Worm (Caenorhabditis elegans) whole organism, L4 larva: ENCODE data around the gene F26F4.9.

Experiments
- F10B5.3 ChIP-seq: sonication (generic microtip); optimal IDR thresholded peaks from 2 replicates; lab custom pipeline; 2016; ENCODE audit warnings: mild to moderate bottlenecking, missing genetic modification characterization, missing compliant biosample characterization
- F26F4.8 ChIP-seq: fragments of 200-800 bp; sonication (Bioruptor generic); conservative IDR thresholded peaks from 2 replicates; pipeline ENCODE4 v1.3.6; 2022; ENCODE audit warnings: missing genetic modification characterization, missing compliant biosample characterization
- F49E8.2 ChIP-seq: sonication (generic microtip); optimal IDR thresholded peaks from 2 replicates; lab custom pipeline; 2016; ENCODE audit warnings: missing compliant biosample characterization, mild to moderate bottlenecking, missing genetic modification characterization, borderline replicate concordance
- R02D3.7 ChIP-seq: fragments of 150-350 bp; sonication (generic microtip); optimal IDR thresholded peaks from 3 replicates; lab custom pipeline; 2014; ENCODE audit warnings: missing biosample characterization, missing genetic modification characterization
- T26A8.4 ChIP-seq: fragments of 200-800 bp; sonication (Bioruptor generic); IDR thresholded peaks from 2 replicates; pipeline ENCODE4 v1.3.6; 2022; ENCODE audit warnings: missing genetic modification characterization, missing compliant biosample characterization
- Y5F2A.4 ChIP-seq: fragments of 200-800 bp; sonication (Bioruptor generic); optimal IDR thresholded peaks from 2 replicates; lab custom pipeline; 2018; ENCODE audit warnings: mild to moderate bottlenecking, missing genetic modification characterization, missing compliant biosample characterization
- aha-1 ChIP-seq: fragments of 150-350 bp; peaks from one replicate; lab custom pipeline; 2014; ENCODE audit warnings: missing biosample characterization, missing genetic modification characterization
- ceh-20 ChIP-seq: fragments of 200-800 bp; sonication (Bioruptor generic); IDR thresholded peaks from 2 replicates; pipeline ENCODE4 v1.3.6; 2022; ENCODE audit warnings: missing genetic modification reagents, missing genetic modification characterization, missing compliant biosample characterization
- ceh-62 ChIP-seq: sonication (generic microtip); optimal IDR thresholded peaks from 2 replicates; lab custom pipeline; 2017; ENCODE audit warnings: missing biosample characterization, missing genetic modification characterization
- cey-2 ChIP-seq: sonication (generic microtip); optimal IDR thresholded peaks from 3 replicates; lab custom pipeline; 2017; ENCODE audit warnings: missing genetic modification characterization, mild to moderate bottlenecking, missing compliant biosample characterization, antibody characterized with exemption, borderline replicate concordance; ENCODE audit not compliant: insufficient read depth
- dpl-1 ChIP-seq: fragments of 150-350 bp; optimal IDR thresholded peaks from 2 replicates; lab custom pipeline; 2014; ENCODE audit warnings: missing biosample characterization, missing genetic modification reagents, missing genetic modification characterization
- fkh-10 ChIP-seq: fragments of 150-350 bp; optimal IDR thresholded peaks from 2 replicates; lab custom pipeline; 2014; ENCODE audit warnings: missing biosample characterization, missing genetic modification reagents, missing genetic modification characterization
- fos-1 ChIP-seq: fragments of 150-350 bp; optimal IDR thresholded peaks from 2 replicates; lab custom pipeline; 2014; ENCODE audit warnings: missing biosample characterization, missing genetic modification characterization
- hif-1 ChIP-seq, 2 experiments: sonication (generic microtip); optimal IDR thresholded peaks; 2 replicates each; lab custom pipeline; 2016 to 2017; ENCODE audit warnings: missing compliant biosample characterization in 2 of 2, missing genetic modification characterization in 2 of 2, missing genetic modification reagents in 2 of 2, missing genotype in 2 of 2, mild to moderate bottlenecking in 1 of 2
- hlh-11 ChIP-seq: fragments of 200-800 bp; sonication (Bioruptor generic); optimal IDR thresholded peaks from 2 replicates; lab custom pipeline; 2018; ENCODE audit warnings: mild to moderate bottlenecking, missing genetic modification characterization, missing compliant biosample characterization
- hmg-1.1 ChIP-seq: fragments of 200-800 bp; sonication (Bioruptor generic); IDR thresholded peaks from 2 replicates; pipeline ENCODE4 v1.3.6; 2022; ENCODE audit warnings: missing genetic modification reagents, missing genetic modification characterization, missing compliant biosample characterization
- jun-1 ChIP-seq: fragments of 150-350 bp; optimal IDR thresholded peaks from 2 replicates; lab custom pipeline; 2014; ENCODE audit warnings: missing biosample characterization, missing genetic modification reagents, missing genetic modification characterization
- lin-15B ChIP-seq: fragments of 150-350 bp; sonication (generic microtip); optimal IDR thresholded peaks from 3 replicates; lab custom pipeline; 2014; ENCODE audit warnings: missing biosample characterization, missing genetic modification characterization
- lin-38 ChIP-seq: fragments of 200-800 bp; sonication (Bioruptor generic); IDR thresholded peaks from 2 replicates; pipeline ENCODE4 v1.3.6; 2022; ENCODE audit warnings: missing genetic modification reagents, missing genetic modification characterization, missing compliant biosample characterization
- lir-3 ChIP-seq: sonication (generic microtip); optimal IDR thresholded peaks from 2 replicates; lab custom pipeline; 2016; ENCODE audit warnings: mild to moderate bottlenecking, missing genetic modification characterization, missing compliant biosample characterization
- lsy-2 ChIP-seq, 2 experiments: fragments of 150-350 bp in 1 of 2; sonication (generic microtip) in 1 of 2; optimal IDR thresholded peaks; 2 replicates each; lab custom pipeline; 2014 to 2017; ENCODE audit warnings: missing biosample characterization in 2 of 2, missing genetic modification characterization in 2 of 2
- mdl-1 ChIP-seq, 2 experiments: fragments of 150-350 bp in 1 of 2; sonication (generic microtip) in 1 of 2; optimal IDR thresholded peaks; 2 replicates each; lab custom pipeline; 2014 to 2017; ENCODE audit warnings: missing biosample characterization in 2 of 2, missing genetic modification characterization in 2 of 2
- mxl-2 ChIP-seq: fragments of 200-800 bp; sonication (Bioruptor generic); conservative IDR thresholded peaks from 2 replicates; pipeline ENCODE4 v1.3.6; 2022; ENCODE audit warnings: missing genetic modification reagents, missing genetic modification characterization, missing compliant biosample characterization
- nhr-102 ChIP-seq: sonication (generic microtip); optimal IDR thresholded peaks from 2 replicates; lab custom pipeline; 2016; ENCODE audit warnings: mild to moderate bottlenecking, missing genetic modification characterization, moderate library complexity, missing compliant biosample characterization
- nhr-11 ChIP-seq: fragments of 150-350 bp; optimal IDR thresholded peaks from 2 replicates; lab custom pipeline; 2014; ENCODE audit warnings: missing biosample characterization, missing genetic modification characterization
- nhr-25 ChIP-seq: sonication (generic microtip); optimal IDR thresholded peaks from 2 replicates; lab custom pipeline; 2017; ENCODE audit warnings: missing genetic modification characterization, mild to moderate bottlenecking, missing compliant biosample characterization, antibody characterized with exemption, moderate library complexity, borderline replicate concordance; ENCODE audit not compliant: insufficient read depth
- nhr-48 ChIP-seq: sonication (generic microtip); optimal IDR thresholded peaks from 2 replicates; lab custom pipeline; 2016; ENCODE audit warnings: mild to moderate bottlenecking, missing genetic modification characterization, missing compliant biosample characterization
- nhr-6 ChIP-seq: fragments of 150-350 bp; optimal IDR thresholded peaks from 2 replicates; lab custom pipeline; 2014; ENCODE audit warnings: missing biosample characterization, missing genetic modification characterization
- nhr-76 ChIP-seq: fragments of 150-350 bp; optimal IDR thresholded peaks from 2 replicates; lab custom pipeline; 2014; ENCODE audit warnings: missing biosample characterization, missing genetic modification characterization
- set-16 ChIP-seq: fragments of 200-800 bp; sonication (Bioruptor generic); IDR thresholded peaks from 2 replicates; pipeline ENCODE4 v1.3.6; 2022; ENCODE audit warnings: missing genetic modification reagents, missing genetic modification characterization, missing compliant biosample characterization
- tra-1 ChIP-seq: fragments of 200-800 bp; sonication (Bioruptor generic); IDR thresholded peaks from 2 replicates; pipeline ENCODE4 v1.3.6; 2022; ENCODE audit warnings: missing genetic modification reagents, missing genetic modification characterization, missing compliant biosample characterization
- unc-39 ChIP-seq: sonication (generic microtip); optimal IDR thresholded peaks from 2 replicates; lab custom pipeline; 2017; ENCODE audit warnings: missing biosample characterization, missing genetic modification characterization
- zfp-3 ChIP-seq: fragments of 200-800 bp; sonication (Bioruptor generic); conservative IDR thresholded peaks from 2 replicates; pipeline ENCODE4 v1.3.6; 2022; ENCODE audit warnings: missing genetic modification reagents, missing genetic modification characterization, missing compliant biosample characterization
- zip-11 ChIP-seq: fragments of 200-800 bp; sonication (Bioruptor generic); IDR thresholded peaks from 2 replicates; pipeline ENCODE4 v1.3.6; 2022; ENCODE audit warnings: missing genetic modification characterization, missing compliant biosample characterization
- zip-2 ChIP-seq: fragments of 150-350 bp; optimal IDR thresholded peaks from 2 replicates; lab custom pipeline; 2014; ENCODE audit warnings: missing biosample characterization, missing genetic modification characterization
- ztf-11 ChIP-seq: fragments of 150-350 bp; optimal IDR thresholded peaks from 2 replicates; lab custom pipeline; 2014; ENCODE audit warnings: missing biosample characterization, missing genetic modification characterization
- ztf-7 ChIP-seq: fragments of 150-350 bp; optimal IDR thresholded peaks from 2 replicates; lab custom pipeline; 2014; ENCODE audit warnings: missing biosample characterization, missing genetic modification characterization

The F26F4.9 gene

ce11 chrIII:4874671-4875070 is 37.6 kb downstream of the F26F4.9 start, which contains the start of gene C35D10.12:
Gene C35D10.12, minus strand, starts transcription at chrIII:4874771.
- TF ChIP-seq tra-1 (no peak), nhr-48 (tag; lab: Kevin White, UChicago) (no peak), F49E8.2 (no peak), Y5F2A.4 (no peak)

ce11 chrIII:4873395-4873794 is 38.9 kb downstream of the F26F4.9 start:
- TF ChIP-seq ceh-20 (GFP tag; lab: Robert Waterston, UW) (no peak), dpl-1 (GFP tag; lab: Kevin White, UChicago) (no peak), aha-1 (tag; lab: Kevin White, UChicago) (peak; percentile 96), set-16 (GFP tag; lab: Robert Waterston, UW) (no peak)
- TF ChIP-seq, all 104 proteins: peak for 1

ce11 chrIII:4870478-4870877 is 41.8 kb downstream of the F26F4.9 start, which contains the start of gene gipc-1:
Gene gipc-1, plus strand, starts transcription at chrIII:4870778.
- TF ChIP-seq T26A8.4: no peak
- TF ChIP-seq nhr-6 (tag; lab: Kevin White, UChicago): no peak
- no peak for TF ChIP-seq hmg-1.1 (GFP tag; lab: Robert Waterston, UW)
- TF ChIP-seq F10B5.3 (tag; lab: Kevin White, UChicago): no peak
- no peak for TF ChIP-seq ztf-7
- no peak for TF ChIP-seq fkh-10 (GFP tag; lab: Kevin White, UChicago)
- TF ChIP-seq F49E8.2: no peak
- no peak for TF ChIP-seq R02D3.7 (tag; lab: Kevin White, UChicago)
- TF ChIP-seq lir-3 (tag; lab: Kevin White, UChicago): no peak
- no peak for TF ChIP-seq nhr-11
- no peak for TF ChIP-seq zip-11 (GFP tag; lab: Robert Waterston, UW)
- TF ChIP-seq cey-2 (tag; lab: Kevin White, UChicago): no peak

ce11 chrIII:4868643-4869042 is 43.7 kb downstream of the F26F4.9 start, which contains the start of the genes msd-4 and C35D10.3:
Gene msd-4, minus strand, starts transcription at chrIII:4868743.
Gene C35D10.3, plus strand, starts transcription at chrIII:4868921.
- TF ChIP-seq hlh-11 (tag; lab: Kevin White, UChicago): no peak
- no peak for TF ChIP-seq F49E8.2
- no peak for TF ChIP-seq jun-1
- no peak for TF ChIP-seq lin-38 (GFP tag; lab: Robert Waterston, UW)
- TF ChIP-seq nhr-25 (tag; lab: Kevin White, UChicago): no peak
- TF ChIP-seq lir-3 (tag; lab: Kevin White, UChicago): no peak
- TF ChIP-seq nhr-76: no peak
- TF ChIP-seq hif-1 (tag; optimal IDR thresholded peaks at IDR 0.05; lab: Kevin White, UChicago): no peak

- TF ChIP-seq F26F4.8 (GFP tag; lab: Robert Waterston, UW) (no peak), lsy-2 (tag; optimal IDR thresholded peaks at IDR 0.05; lab: Kevin White, UChicago) (no peak), ztf-11 (tag; lab: Kevin White, UChicago) (no peak), zip-2 (tag; lab: Kevin White, UChicago) (no peak), mxl-2 (GFP tag; lab: Robert Waterston, UW) (no peak), zfp-3 (GFP tag; lab: Robert Waterston, UW) (no peak)
These were observed 45.6 kb downstream of the F26F4.9 start, which contains the start of gene C35D10.17 for ce11 chrIII:4866762-4867161. Gene C35D10.17, plus strand, starts transcription at chrIII:4867062.

ce11 chrIII:4863127-4863526 is 49.2 kb downstream of the F26F4.9 start, which contains the start of gene coq-8:
Gene coq-8, plus strand, starts transcription at chrIII:4863427.
- TF ChIP-seq F10B5.3 (tag; lab: Kevin White, UChicago) (no peak), fos-1 (tag; lab: Kevin White, UChicago) (no peak), jun-1 (no peak), mdl-1 (tag; optimal IDR thresholded peaks at IDR 0.05; lab: Kevin White, UChicago) (no peak), ceh-62 (tag; lab: Kevin White, UChicago) (no peak), nhr-102 (tag; lab: Kevin White, UChicago) (no peak), unc-39 (tag; lab: Kevin White, UChicago) (no peak), R02D3.7 (tag; lab: Kevin White, UChicago) (no peak), tra-1 (no peak), lin-15B (tag; lab: Kevin White, UChicago) (no peak)
- TF ChIP-seq, all 104 proteins: peak for 0
